Fruit fly (Drosophila melanogaster) whole organism, prepupa: ENCODE data around the gene Spn28F.
A peak's percentile ranks its signal among the peaks of the same experiment; 100 is the strongest.

ENCODE experiments used
- CG10631 ChIP-seq: fragments of 200-800 bp; sonication (Bioruptor generic); optimal IDR thresholded peaks from 2 replicates; lab custom pipeline; 2016; ENCODE audit warnings: missing biosample characterization, missing genetic modification characterization
- CG11294 ChIP-seq: fragments of 200-800 bp; sonication (Bioruptor generic); IDR thresholded peaks from 2 replicates; pipeline ENCODE4 v1.3.6; 2022; ENCODE audit warnings: missing biosample characterization, missing genetic modification characterization
- CG11762 ChIP-seq: fragments of 200-800 bp; sonication (Bioruptor generic); optimal IDR thresholded peaks from 3 replicates; lab custom pipeline; 2016; ENCODE audit warnings: missing biosample characterization, missing genetic modification characterization; ENCODE audit not compliant: insufficient read depth
- CG11902 ChIP-seq: fragments of 200-800 bp; sonication (Bioruptor generic); optimal IDR thresholded peaks from 3 replicates; lab custom pipeline; 2016; ENCODE audit warnings: missing biosample characterization, missing genetic modification characterization
- CG15336 ChIP-seq: fragments of 200-800 bp; sonication (Bioruptor generic); IDR thresholded peaks from 2 replicates; pipeline ENCODE4 v1.3.6; 2022; ENCODE audit warnings: missing biosample characterization, missing genetic modification characterization
- CG3032 ChIP-seq: fragments of 200-800 bp; optimal IDR thresholded peaks from 2 replicates; lab custom pipeline; 2019; ENCODE audit warnings: missing biosample characterization, mild to moderate bottlenecking, missing genetic modification characterization, moderate library complexity
- CG31627 ChIP-seq: fragments of 200-800 bp; sonication (Bioruptor generic); optimal IDR thresholded peaks from 3 replicates; lab custom pipeline; 2016; ENCODE audit warnings: missing biosample characterization, missing genetic modification characterization
- CG32006 ChIP-seq: fragments of 200-800 bp; sonication (Bioruptor generic); optimal IDR thresholded peaks from 3 replicates; lab custom pipeline; 2017; ENCODE audit warnings: missing biosample characterization, mild to moderate bottlenecking, missing genetic modification characterization
- CG3919 ChIP-seq: fragments of 200-800 bp; sonication (Bioruptor generic); optimal IDR thresholded peaks from 3 replicates; lab custom pipeline; 2016; ENCODE audit warnings: missing biosample characterization, missing genetic modification characterization
- CG6276 ChIP-seq: fragments of 200-800 bp; sonication (Bioruptor generic); optimal IDR thresholded peaks from 2 replicates; lab custom pipeline; 2017; ENCODE audit warnings: missing biosample characterization, mild to moderate bottlenecking, missing genetic modification characterization
- CG6792 ChIP-seq: fragments of 200-800 bp; sonication (Bioruptor generic); optimal IDR thresholded peaks from 3 replicates; lab custom pipeline; 2016; ENCODE audit warnings: missing biosample characterization, missing genetic modification characterization
- CG6854 ChIP-seq: fragments of 200-800 bp; sonication (Bioruptor generic); optimal IDR thresholded peaks from 2 replicates; lab custom pipeline; 2017; ENCODE audit warnings: missing biosample characterization, mild to moderate bottlenecking, missing genetic modification characterization
- CG7368 ChIP-seq: fragments of 200-800 bp; sonication (Bioruptor generic); optimal IDR thresholded peaks from 3 replicates; lab custom pipeline; 2016; ENCODE audit warnings: missing biosample characterization, missing genetic modification characterization
- CG8119 ChIP-seq: fragments of 200-800 bp; sonication (Bioruptor generic); IDR thresholded peaks from 3 replicates; pipeline ENCODE4 v1.3.6; 2022; ENCODE audit warnings: missing biosample characterization, missing genetic modification characterization
- CG8319 ChIP-seq: fragments of 200-800 bp; sonication (Bioruptor generic); optimal IDR thresholded peaks from 3 replicates; lab custom pipeline; 2016; ENCODE audit warnings: missing biosample characterization, missing genetic modification characterization
- CG8632 ChIP-seq: fragments of 200-800 bp; sonication (Bioruptor generic); optimal IDR thresholded peaks from 3 replicates; lab custom pipeline; 2016; ENCODE audit warnings: missing biosample characterization, missing genetic modification characterization
- CG9139 ChIP-seq: fragments of 200-800 bp; sonication (Bioruptor generic); optimal IDR thresholded peaks from 3 replicates; lab custom pipeline; 2017; ENCODE audit warnings: missing biosample characterization, mild to moderate bottlenecking, missing genetic modification characterization
- Eip75B ChIP-seq: fragments of 200-800 bp; sonication (Bioruptor generic); optimal IDR thresholded peaks from 3 replicates; lab custom pipeline; 2016; ENCODE audit warnings: missing biosample characterization, missing genetic modification characterization
- Eip78C ChIP-seq: fragments of 200-800 bp; sonication (Bioruptor generic); peaks from one replicate; lab custom pipeline; 2016; ENCODE audit warnings: missing biosample characterization, missing genetic modification characterization
- Eip93F ChIP-seq: fragments of 200-800 bp; sonication (Bioruptor generic); optimal IDR thresholded peaks from 2 replicates; lab custom pipeline; 2016; ENCODE audit warnings: missing biosample characterization, mild to moderate bottlenecking, missing genetic modification characterization
- Ets21C ChIP-seq: fragments of 200-800 bp; sonication (Bioruptor generic); optimal IDR thresholded peaks from 3 replicates; lab custom pipeline; 2016; ENCODE audit warnings: missing biosample characterization, missing genetic modification characterization
- Ets96B ChIP-seq: fragments of 200-800 bp; optimal IDR thresholded peaks from 2 replicates; lab custom pipeline; 2019; ENCODE audit warnings: missing biosample characterization, mild to moderate bottlenecking, missing genetic modification characterization, moderate library complexity
- Lpt ChIP-seq: fragments of 200-800 bp; sonication (Bioruptor generic); optimal IDR thresholded peaks from 3 replicates; lab custom pipeline; 2016; ENCODE audit warnings: missing biosample characterization, missing genetic modification characterization
- Met ChIP-seq: fragments of 200-800 bp; sonication (Bioruptor generic); optimal IDR thresholded peaks from 3 replicates; lab custom pipeline; 2016; ENCODE audit warnings: missing biosample characterization, missing genetic modification characterization
- Smox ChIP-seq: fragments of 200-800 bp; sonication (Bioruptor generic); optimal IDR thresholded peaks from 3 replicates; lab custom pipeline; 2016; ENCODE audit warnings: missing biosample characterization, missing genetic modification characterization
- Sox102F ChIP-seq: fragments of 200-800 bp; sonication (Bioruptor generic); optimal IDR thresholded peaks from 2 replicates; lab custom pipeline; 2016; ENCODE audit warnings: missing biosample characterization, mild to moderate bottlenecking, missing genetic modification characterization
- Sox14 ChIP-seq: fragments of 200-800 bp; sonication (Bioruptor generic); optimal IDR thresholded peaks from 3 replicates; lab custom pipeline; 2016; ENCODE audit warnings: missing biosample characterization, missing genetic modification characterization
- Sox15 ChIP-seq: fragments of 200-800 bp; sonication (Bioruptor generic); optimal IDR thresholded peaks from 3 replicates; lab custom pipeline; 2016; ENCODE audit warnings: missing biosample characterization, missing genetic modification characterization
- achi ChIP-seq: fragments of 200-800 bp; sonication (Bioruptor generic); optimal IDR thresholded peaks from 3 replicates; lab custom pipeline; 2016; ENCODE audit warnings: missing biosample characterization, missing genetic modification characterization
- acj6 ChIP-seq: fragments of 200-800 bp; sonication (Bioruptor generic); optimal IDR thresholded peaks from 3 replicates; lab custom pipeline; 2016; ENCODE audit warnings: missing biosample characterization, missing genetic modification characterization
- dsx ChIP-seq: fragments of 200-800 bp; optimal IDR thresholded peaks from 3 replicates; lab custom pipeline; 2019; ENCODE audit warnings: missing biosample characterization, mild to moderate bottlenecking, missing genetic modification characterization, moderate library complexity; ENCODE audit not compliant: poor library complexity, severe bottlenecking
- eg ChIP-seq: fragments of 200-800 bp; sonication (Bioruptor generic); IDR thresholded peaks from 3 replicates; pipeline ENCODE4 v1.3.6; 2022; ENCODE audit warnings: missing biosample characterization, missing genetic modification characterization
- fd59A ChIP-seq: fragments of 200-800 bp; sonication (Bioruptor generic); optimal IDR thresholded peaks from 2 replicates; lab custom pipeline; 2017; ENCODE audit warnings: missing biosample characterization, mild to moderate bottlenecking, missing genetic modification characterization, missing genetic modification reagents
- fd85E ChIP-seq: fragments of 200-800 bp; sonication (Bioruptor generic); optimal IDR thresholded peaks from 3 replicates; lab custom pipeline; 2016; ENCODE audit warnings: missing biosample characterization, missing genetic modification characterization
- fkh ChIP-seq: fragments of 200-800 bp; sonication (Bioruptor generic); optimal IDR thresholded peaks from 3 replicates; lab custom pipeline; 2017; ENCODE audit warnings: missing biosample characterization, mild to moderate bottlenecking, missing genetic modification characterization, moderate library complexity
- lz ChIP-seq: fragments of 200-800 bp; sonication (Bioruptor generic); optimal IDR thresholded peaks from 3 replicates; lab custom pipeline; 2016; ENCODE audit warnings: missing biosample characterization, missing genetic modification characterization
- net ChIP-seq: fragments of 200-800 bp; sonication (Bioruptor generic); optimal IDR thresholded peaks from 3 replicates; lab custom pipeline; 2016; ENCODE audit warnings: missing biosample characterization, missing genetic modification characterization
- pdm3 ChIP-seq: fragments of 200-800 bp; sonication (Bioruptor generic); optimal IDR thresholded peaks from 3 replicates; lab custom pipeline; 2016; ENCODE audit warnings: missing biosample characterization, missing genetic modification characterization
- spab ChIP-seq: fragments of 200-800 bp; sonication (Bioruptor generic); optimal IDR thresholded peaks from 2 replicates; lab custom pipeline; 2017; ENCODE audit warnings: missing biosample characterization, mild to moderate bottlenecking, missing genetic modification characterization, missing genetic modification reagents
- ss ChIP-seq, 2 experiments: fragments of 200-800 bp; sonication (Bioruptor generic); optimal IDR thresholded peaks; 2 replicates in 1 of 2; 3 replicates in 1 of 2; lab custom pipeline; 2017 to 2018; ENCODE audit warnings: mild to moderate bottlenecking in 2 of 2, missing biosample characterization in 2 of 2, missing genetic modification characterization in 2 of 2, moderate library complexity in 1 of 2
- svp ChIP-seq: fragments of 200-800 bp; sonication (Bioruptor generic); peaks from one replicate; lab custom pipeline; 2016; ENCODE audit warnings: missing biosample characterization, missing genetic modification characterization
- topi ChIP-seq: fragments of 200-800 bp; sonication (Bioruptor generic); optimal IDR thresholded peaks from 3 replicates; lab custom pipeline; 2016; ENCODE audit warnings: missing biosample characterization, missing genetic modification characterization

Gene Spn28F

dm6 chr2L:8284913-8285619 lies 43.5 kb upstream of the Spn28F start (continued):
- peak; percentile 23; the same call in 1 of the 3 replicates for TF ChIP-seq eg (GFP tag; lab: Robert Waterston, UW)
- peak; percentile 48 for TF ChIP-seq CG32006 (GFP tag; lab: Kevin White, UChicago)
- no peak for TF ChIP-seq fd85E (GFP tag; lab: Kevin White, UChicago)
- peak in 1 of 2 experiments; percentile 4 for TF ChIP-seq ss (GFP tag; optimal IDR thresholded peaks at IDR 0.05; lab: Kevin White, UChicago)
- TF ChIP-seq CG31627 (GFP tag; lab: Kevin White, UChicago): no peak
- no peak for TF ChIP-seq CG9139 (GFP tag; lab: Kevin White, UChicago)
- TF ChIP-seq CG15336 (GFP tag; lab: Robert Waterston, UW): peak; percentile 31
- TF ChIP-seq Sox102F: peak; percentile 34
- TF ChIP-seq Smox (GFP tag; lab: Kevin White, UChicago): no peak
- TF ChIP-seq CG11762: no peak
- TF ChIP-seq topi (GFP tag; lab: Kevin White, UChicago): peak; percentile 17
- TF ChIP-seq lz: no peak

- TF ChIP-seq CG11762: no peak
- no peak for TF ChIP-seq CG6792 (GFP tag; lab: Kevin White, UChicago)
- no peak for TF ChIP-seq Eip78C
- no peak for TF ChIP-seq CG11902 (GFP tag; lab: Kevin White, UChicago)
These were observed 40.3 kb upstream of the Spn28F start for dm6 chr2L:8281872-8282271.

dm6 chr2L:8280225-8280624 lies 38.6 kb upstream of the Spn28F start:
- peak; percentile 51 for TF ChIP-seq fkh (GFP tag; lab: Kevin White, UChicago)
- TF ChIP-seq lz: no peak
- TF ChIP-seq CG6854 (GFP tag; lab: Kevin White, UChicago): no peak
- peak; percentile 13 for TF ChIP-seq CG8319 (GFP tag; lab: Kevin White, UChicago)
- TF ChIP-seq dsx (GFP tag; lab: Kevin White, UChicago): peak; percentile 39

dm6 chr2L:8279400-8280065 lies 37.9 kb upstream of the Spn28F start:
- TF ChIP-seq Eip75B (GFP tag; lab: Kevin White, UChicago) (peak; percentile 93), Sox14 (peak; percentile 94), fd59A (GFP tag; lab: Kevin White, UChicago) (peak; percentile 92), svp (peak; percentile 98), CG8119 (GFP tag; lab: Robert Waterston, UW) (peak; percentile 83), CG8632 (peak; percentile 86), CG15336 (GFP tag; lab: Robert Waterston, UW) (peak; percentile 77), dsx (GFP tag; lab: Kevin White, UChicago) (peak; percentile 92), CG7368 (GFP tag; lab: Kevin White, UChicago) (peak; percentile 89), acj6 (GFP tag; lab: Kevin White, UChicago) (peak; percentile 93), Met (peak; percentile 97), Sox102F (peak; percentile 96), Eip93F (peak; percentile 95), CG10631 (peak; percentile 94), Lpt (peak; percentile 75), CG3032 (tag; lab: Kevin White, UChicago) (peak; percentile 91), Smox (GFP tag; lab: Kevin White, UChicago) (peak; percentile 96), lz (peak; percentile 96), spab (GFP tag; lab: Kevin White, UChicago) (peak; percentile 89), net (GFP tag; lab: Kevin White, UChicago) (peak; percentile 88), Sox15 (peak; percentile 76), eg (GFP tag; lab: Robert Waterston, UW) (peak; percentile 72), CG32006 (GFP tag; lab: Kevin White, UChicago) (peak; percentile 79), CG31627 (GFP tag; lab: Kevin White, UChicago) (peak; percentile 95), achi (GFP tag; lab: Kevin White, UChicago) (peak; percentile 90), CG6276 (GFP tag; lab: Kevin White, UChicago) (peak; percentile 71), Ets96B (tag; lab: Kevin White, UChicago) (peak; percentile 93), CG9139 (GFP tag; lab: Kevin White, UChicago) (peak; percentile 85), pdm3 (peak; percentile 89), CG11294 (GFP tag; lab: Robert Waterston, UW) (no peak), Ets21C (peak; percentile 90), CG3919 (GFP tag; lab: Kevin White, UChicago) (peak; percentile 93)
